Worm (Caenorhabditis elegans) whole organism, L2 larva: ENCODE results near the gene fbxa-62.

ENCODE experiments used
- C34F6.9 ChIP-seq: fragments of 150-350 bp; optimal IDR thresholded peaks from 2 replicates; lab custom pipeline; 2014; ENCODE audit warnings: missing biosample characterization, missing genetic modification characterization
- F13H6.1 ChIP-seq: sonication (generic microtip); optimal IDR thresholded peaks from 2 replicates; lab custom pipeline; 2016; ENCODE audit warnings: missing genetic modification characterization, missing compliant biosample characterization
- R02D3.7 ChIP-seq: fragments of 150-350 bp; optimal IDR thresholded peaks from 2 replicates; lab custom pipeline; 2014; ENCODE audit warnings: missing biosample characterization, missing genetic modification characterization
- ZK546.5 ChIP-seq: sonication (generic microtip); optimal IDR thresholded peaks from 2 replicates; lab custom pipeline; 2017; ENCODE audit warnings: missing biosample characterization, missing genetic modification characterization
- aly-2 ChIP-seq: fragments of 150-350 bp; optimal IDR thresholded peaks from 2 replicates; lab custom pipeline; 2014; ENCODE audit warnings: missing biosample characterization, missing genetic modification characterization
- blmp-1 ChIP-seq: sonication (generic microtip); optimal IDR thresholded peaks from 2 replicates; lab custom pipeline; 2017; ENCODE audit warnings: missing genetic modification characterization, mild to moderate bottlenecking, missing compliant biosample characterization, antibody characterized with exemption, moderate library complexity; ENCODE audit not compliant: insufficient read depth
- ceh-16 ChIP-seq: fragments of 150-350 bp; optimal IDR thresholded peaks from 2 replicates; lab custom pipeline; 2014; ENCODE audit warnings: missing biosample characterization, missing genetic modification characterization
- ceh-82 ChIP-seq: fragments of 150-350 bp; optimal IDR thresholded peaks from 2 replicates; lab custom pipeline; 2014; ENCODE audit warnings: missing biosample characterization, missing genetic modification characterization
- crh-2 ChIP-seq: sonication (generic microtip); optimal IDR thresholded peaks from 2 replicates; lab custom pipeline; 2017; ENCODE audit warnings: missing biosample characterization, missing genetic modification characterization
- egl-27 ChIP-seq: sonication (generic microtip); optimal IDR thresholded peaks from 3 replicates; lab custom pipeline; 2017; ENCODE audit warnings: missing biosample characterization, missing genetic modification reagents, missing genetic modification characterization
- elt-1 ChIP-seq: fragments of 150-350 bp; optimal IDR thresholded peaks from 2 replicates; lab custom pipeline; 2014; ENCODE audit warnings: missing biosample characterization, missing genetic modification characterization
- elt-3 ChIP-seq: sonication (generic microtip); optimal IDR thresholded peaks from 2 replicates; lab custom pipeline; 2017; ENCODE audit warnings: missing biosample characterization, missing genetic modification characterization
- fos-1 ChIP-seq: fragments of 150-350 bp; optimal IDR thresholded peaks from 2 replicates; lab custom pipeline; 2014; ENCODE audit warnings: missing biosample characterization, missing genetic modification characterization
- gmeb-1 ChIP-seq: fragments of 150-350 bp; optimal IDR thresholded peaks from 2 replicates; lab custom pipeline; 2014; ENCODE audit warnings: missing biosample characterization, missing genetic modification characterization
- lin-11 ChIP-seq: fragments of 150-350 bp; sonication (generic microtip); optimal IDR thresholded peaks from 2 replicates; lab custom pipeline; 2014; ENCODE audit warnings: missing biosample characterization, missing genetic modification characterization, inconsistent platforms, mixed read lengths
- lin-13 ChIP-seq: fragments of 150-350 bp; optimal IDR thresholded peaks from 2 replicates; lab custom pipeline; 2014; ENCODE audit warnings: missing biosample characterization, missing genetic modification reagents, missing genetic modification characterization
- lin-39 ChIP-seq: fragments of 150-350 bp; optimal IDR thresholded peaks from 2 replicates; lab custom pipeline; 2014; ENCODE audit warnings: missing biosample characterization, missing genetic modification reagents, missing genetic modification characterization
- mab-5 ChIP-seq: fragments of 150-350 bp; optimal IDR thresholded peaks from 2 replicates; lab custom pipeline; 2014; ENCODE audit warnings: missing biosample characterization, missing genetic modification characterization
- mbf-1 ChIP-seq: sonication (generic microtip); optimal IDR thresholded peaks from 2 replicates; lab custom pipeline; 2017; ENCODE audit warnings: missing biosample characterization, missing genetic modification characterization
- mdl-1 ChIP-seq, 2 experiments: fragments of 150-350 bp in 1 of 2; sonication (generic microtip) in 1 of 2; optimal IDR thresholded peaks; 2 replicates each; lab custom pipeline; 2017; ENCODE audit warnings: missing biosample characterization in 2 of 2, missing genetic modification characterization in 2 of 2
- nhr-12 ChIP-seq: fragments of 150-350 bp; optimal IDR thresholded peaks from 2 replicates; lab custom pipeline; 2014; ENCODE audit warnings: missing biosample characterization, missing genetic modification characterization
- nhr-129 ChIP-seq: fragments of 150-350 bp; optimal IDR thresholded peaks from 2 replicates; lab custom pipeline; 2014; ENCODE audit warnings: missing biosample characterization, missing genetic modification characterization
- nhr-21 ChIP-seq: fragments of 150-350 bp; optimal IDR thresholded peaks from 2 replicates; lab custom pipeline; 2014; ENCODE audit warnings: missing biosample characterization, missing genetic modification characterization
- nhr-23 ChIP-seq: fragments of 150-350 bp; optimal IDR thresholded peaks from 2 replicates; lab custom pipeline; 2014; ENCODE audit warnings: missing biosample characterization, missing genetic modification reagents, missing genetic modification characterization
- nhr-237 ChIP-seq: fragments of 150-350 bp; optimal IDR thresholded peaks from 2 replicates; lab custom pipeline; 2014; ENCODE audit warnings: missing biosample characterization, missing genetic modification characterization
- nhr-25 ChIP-seq: fragments of 150-350 bp; sonication (generic microtip); optimal IDR thresholded peaks from 3 replicates; lab custom pipeline; 2014; ENCODE audit warnings: missing biosample characterization, missing genetic modification characterization
- nhr-6 ChIP-seq: fragments of 150-350 bp; optimal IDR thresholded peaks from 2 replicates; lab custom pipeline; 2014; ENCODE audit warnings: missing biosample characterization, missing genetic modification characterization
- peb-1 ChIP-seq: fragments of 150-350 bp; optimal IDR thresholded peaks from 2 replicates; lab custom pipeline; 2014; ENCODE audit warnings: missing biosample characterization, missing genetic modification characterization
- sem-4 ChIP-seq: fragments of 150-350 bp; optimal IDR thresholded peaks from 2 replicates; lab custom pipeline; 2014; ENCODE audit warnings: missing biosample characterization, missing genetic modification reagents, missing genetic modification characterization
- skn-1 ChIP-seq: sonication (generic microtip); optimal IDR thresholded peaks from 2 replicates; lab custom pipeline; 2017; ENCODE audit warnings: missing biosample characterization, missing genetic modification characterization
- sma-3 ChIP-seq: sonication (generic microtip); optimal IDR thresholded peaks from 2 replicates; lab custom pipeline; 2016; ENCODE audit warnings: missing genetic modification reagents, missing genetic modification characterization, missing compliant biosample characterization
- sma-9 ChIP-seq, 2 experiments: fragments of 150-350 bp in 1 of 2; sonication (generic microtip) in 1 of 2; optimal IDR thresholded peaks; 2 replicates each; lab custom pipeline; 2014 to 2016; ENCODE audit warnings: missing genetic modification characterization in 2 of 2, mild to moderate bottlenecking in 1 of 2, missing biosample characterization in 1 of 2, missing compliant biosample characterization in 1 of 2, missing genetic modification reagents in 1 of 2, moderate library complexity in 1 of 2
- snpc-4 ChIP-seq: fragments of 150-350 bp; optimal IDR thresholded peaks from 2 replicates; lab custom pipeline; 2014; ENCODE audit warnings: missing biosample characterization, missing genetic modification characterization
- unc-39 ChIP-seq: fragments of 150-350 bp; optimal IDR thresholded peaks from 2 replicates; lab custom pipeline; 2014; ENCODE audit warnings: missing biosample characterization, missing genetic modification characterization
- zag-1 ChIP-seq: fragments of 150-350 bp; optimal IDR thresholded peaks from 2 replicates; lab custom pipeline; 2014; ENCODE audit warnings: missing biosample characterization, missing genetic modification characterization
- ztf-1 ChIP-seq: fragments of 200-800 bp; sonication (Bioruptor generic); conservative IDR thresholded peaks from 2 replicates; pipeline ENCODE4 v1.3.6; 2022; ENCODE audit warnings: missing genetic modification characterization, missing compliant biosample characterization
- ztf-11 ChIP-seq: sonication (generic microtip); optimal IDR thresholded peaks from 2 replicates; lab custom pipeline; 2017; ENCODE audit warnings: missing biosample characterization, missing genetic modification characterization

Gene fbxa-62

ce11 chrIII:2232360-2232759 lies 4.9 kb downstream of the fbxa-62 start, which contains the start of gene fbxa-47:
Gene fbxa-47, minus strand, starts transcription at chrIII:2232460.
- no peak for TF ChIP-seq elt-3 (tag; lab: Kevin White, UChicago)
- no peak for TF ChIP-seq mbf-1 (tag; lab: Kevin White, UChicago)
- no peak for TF ChIP-seq nhr-6 (tag; lab: Kevin White, UChicago)
- TF ChIP-seq nhr-25 (tag; lab: Kevin White, UChicago), result no peak
- TF ChIP-seq blmp-1 (tag; lab: Kevin White, UChicago), result no peak
- TF ChIP-seq mab-5 (tag; lab: Kevin White, UChicago), result no peak
- TF ChIP-seq elt-1 (tag; lab: Kevin White, UChicago), result no peak
- TF ChIP-seq nhr-237 (tag; lab: Kevin White, UChicago), result no peak

- TF ChIP-seq peb-1 (tag; lab: Kevin White, UChicago) (no peak), ztf-11 (tag; lab: Kevin White, UChicago) (no peak), nhr-21 (no peak), ceh-82 (no peak), sma-9 (GFP tag; optimal IDR thresholded peaks at IDR 0.05; lab: Kevin White, UChicago) (no peak), sma-9 (tag; optimal IDR thresholded peaks at IDR 0.05; lab: Kevin White, UChicago) (no peak), ztf-1 (GFP tag; lab: Robert Waterston, UW) (no peak), mbf-1 (tag; lab: Kevin White, UChicago) (no peak), lin-13 (GFP tag; lab: Kevin White, UChicago) (no peak), fos-1 (no peak), sma-3 (GFP tag; lab: Kevin White, UChicago) (no peak), mdl-1 (tag; optimal IDR thresholded peaks at IDR 0.05; lab: Kevin White, UChicago) (no peak), gmeb-1 (no peak), sem-4 (no peak), unc-39 (tag; lab: Kevin White, UChicago) (no peak), snpc-4 (tag; lab: Kevin White, UChicago) (no peak), nhr-12 (tag; lab: Kevin White, UChicago) (no peak), R02D3.7 (tag; lab: Kevin White, UChicago) (no peak)
- TF ChIP-seq, all 48 proteins: peak for 0
These were observed 5.9 kb downstream of the fbxa-62 start for ce11 chrIII:2233399-2233798.

- no peak for TF ChIP-seq elt-3 (tag; lab: Kevin White, UChicago)
- no peak for TF ChIP-seq nhr-129
- TF ChIP-seq gmeb-1, result no peak
- TF ChIP-seq nhr-237 (tag; lab: Kevin White, UChicago), result no peak
- no peak for TF ChIP-seq C34F6.9 (tag; lab: Kevin White, UChicago)
- no peak for TF ChIP-seq ceh-82
- TF ChIP-seq peb-1 (tag; lab: Kevin White, UChicago), result no peak
- TF ChIP-seq nhr-21, result no peak
- TF ChIP-seq unc-39 (tag; lab: Kevin White, UChicago), result no peak
- no peak for TF ChIP-seq zag-1 (tag; lab: Kevin White, UChicago)
- no peak for TF ChIP-seq lin-39 (tag; lab: Kevin White, UChicago)
These were observed 6.9 kb downstream of the fbxa-62 start, which contains the start of gene C39B5.2 for ce11 chrIII:2234192-2234934. Gene C39B5.2, plus strand, starts transcription at chrIII:2234884.

- no peak for TF ChIP-seq mab-5 (tag; lab: Kevin White, UChicago)
- TF ChIP-seq fos-1, result peak; percentile 89
- no peak for TF ChIP-seq nhr-12 (tag; lab: Kevin White, UChicago)
- TF ChIP-seq crh-2 (tag; lab: Kevin White, UChicago), result no peak
- TF ChIP-seq ZK546.5 (tag; lab: Kevin White, UChicago), result no peak
- TF ChIP-seq ceh-82, result no peak
- TF ChIP-seq aly-2, result no peak
- no peak for TF ChIP-seq sma-9 (GFP tag; optimal IDR thresholded peaks at IDR 0.05; lab: Kevin White, UChicago)
- no peak for TF ChIP-seq sma-9 (tag; optimal IDR thresholded peaks at IDR 0.05; lab: Kevin White, UChicago)
These were observed 12.2 kb downstream of the fbxa-62 start, which contains the start of gene C39B5.10 for ce11 chrIII:2239587-2240144. Gene C39B5.10, minus strand, starts transcription at chrIII:2239637.

- no peak for TF ChIP-seq F13H6.1 (tag; lab: Kevin White, UChicago)
- TF ChIP-seq lin-11 (tag; lab: Kevin White, UChicago), result no peak
- TF ChIP-seq peb-1 (tag; lab: Kevin White, UChicago), result no peak
- no peak for TF ChIP-seq egl-27
- no peak for TF ChIP-seq nhr-23 (tag; lab: Kevin White, UChicago)
- TF ChIP-seq fos-1, result no peak
- no peak for TF ChIP-seq sem-4
- no peak for TF ChIP-seq nhr-6 (tag; lab: Kevin White, UChicago)
- no peak for TF ChIP-seq skn-1 (tag; lab: Kevin White, UChicago)
- TF ChIP-seq ceh-16 (tag; lab: Kevin White, UChicago), result no peak
These were observed 13.0 kb downstream of the fbxa-62 start, which contains the start of gene srz-56 for ce11 chrIII:2240471-2240870. Gene srz-56, plus strand, starts transcription at chrIII:2240771.
